Worm (Caenorhabditis elegans) whole organism, L1 larva: ENCODE measurements around the gene Y17G7B.3.

Experiments used
- hlh-17 ChIP-seq: fragments of 200-800 bp; sonication (Bioruptor generic); optimal IDR thresholded peaks from 2 replicates; lab custom pipeline; 2018; ENCODE audit warnings: missing genetic modification characterization, mild to moderate bottlenecking, missing compliant biosample characterization, moderate library complexity, borderline replicate concordance
- lin-39 ChIP-seq: fragments of 150-350 bp; optimal IDR thresholded peaks from 2 replicates; lab custom pipeline; 2014; ENCODE audit warnings: missing biosample characterization, missing genetic modification reagents, missing genetic modification characterization
- mdl-1 ChIP-seq, 2 experiments: fragments of 150-350 bp; optimal IDR thresholded peaks; 2 replicates each; lab custom pipeline; 2014 to 2017; ENCODE audit warnings: missing biosample characterization in 2 of 2, missing genetic modification characterization in 2 of 2, inconsistent platforms in 1 of 2
- snpc-4 ChIP-seq: fragments of 150-350 bp; optimal IDR thresholded peaks from 2 replicates; lab custom pipeline; 2014; ENCODE audit warnings: missing biosample characterization, missing genetic modification characterization
- unc-86 ChIP-seq: sonication (generic microtip); optimal IDR thresholded peaks from 2 replicates; lab custom pipeline; 2016; ENCODE audit warnings: missing genetic modification characterization, missing compliant biosample characterization
- zag-1 ChIP-seq: fragments of 150-350 bp; optimal IDR thresholded peaks from 2 replicates; lab custom pipeline; 2014; ENCODE audit warnings: missing biosample characterization, missing genetic modification characterization

DNA sequence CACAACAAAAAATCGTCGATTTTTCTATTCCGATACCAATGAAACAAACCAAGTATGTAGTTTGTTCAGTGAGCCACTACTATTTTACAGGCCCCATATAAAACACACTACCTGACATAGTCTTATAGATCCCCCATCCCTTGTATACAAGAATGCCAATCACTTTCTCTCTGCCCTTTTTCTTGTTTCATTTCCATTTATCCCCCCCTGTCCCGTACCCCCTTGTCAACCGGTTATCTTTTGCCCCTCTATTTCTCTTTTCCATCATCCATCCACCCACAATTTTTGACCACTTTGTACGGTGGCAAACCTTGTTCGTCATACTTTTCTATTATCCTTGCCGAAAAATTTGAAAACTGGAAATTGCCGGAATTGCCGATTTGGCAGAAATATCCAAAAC, 35.9 kb upstream of the Y17G7B.3 start:
- TF ChIP-seq zag-1 (no peak), mdl-1 (tag; optimal IDR thresholded peaks at IDR 0.05; lab: Kevin White, UChicago) (no peak), hlh-17 (GFP tag; lab: Kevin White, UChicago) (no peak), unc-86 (tag; lab: Kevin White, UChicago) (no peak), snpc-4 (no peak), lin-39 (tag; lab: Kevin White, UChicago) (no peak)
